Fruit fly (Drosophila melanogaster): ENCODE measurements around the gene snk.

DNA sequence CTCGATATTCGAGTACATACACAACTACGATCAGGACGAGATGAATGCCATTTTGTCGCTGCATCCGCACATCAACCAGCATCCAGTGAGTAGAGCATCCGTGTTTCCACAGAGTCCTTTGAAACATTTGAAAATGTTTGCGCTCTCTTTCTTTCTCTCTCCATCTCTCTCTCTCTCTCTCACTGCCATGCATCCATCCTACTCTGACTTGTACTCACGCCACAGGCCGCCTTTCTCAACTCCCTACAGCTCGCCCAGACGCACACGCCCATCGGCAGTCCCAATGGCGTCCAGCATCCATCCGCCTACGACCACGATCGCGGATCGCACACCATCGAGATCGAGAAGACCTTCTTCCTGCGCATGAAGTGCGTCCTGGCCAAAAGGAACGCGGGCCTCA is 32.0 kb upstream of the snk start:
- TF ChIP-seq CG6792 (GFP tag; optimal IDR thresholded peaks at IDR 0.05): no peak
- TF ChIP-seq Blimp-1 (GFP tag; optimal IDR thresholded peaks at IDR 0.05): no peak
- TF ChIP-seq Gug (GFP tag; IDR thresholded peaks at IDR 0.05): no peak
- TF ChIP-seq Ets96B (tag; optimal IDR thresholded peaks at IDR 0.05): no peak
- TF ChIP-seq CG4318 (GFP tag; optimal IDR thresholded peaks at IDR 0.05): no peak
- no peak for TF ChIP-seq CG31627 (GFP tag; optimal IDR thresholded peaks at IDR 0.05)
- no peak for TF ChIP-seq Hr4 (GFP tag; optimal IDR thresholded peaks at IDR 0.05)
- no peak for TF ChIP-seq CG6276 (GFP tag; optimal IDR thresholded peaks at IDR 0.05)
